Fruit fly (Drosophila melanogaster) whole organism, embryonic: ENCODE measurements around the gene CG14971.

Experiments
- B-H1 ChIP-seq: fragments of 200-800 bp; sonication (Bioruptor generic); IDR thresholded peaks from 3 replicates; pipeline ENCODE4 v1.3.6; 2022; ENCODE audit warnings: missing biosample characterization, missing genetic modification characterization
- CG10147 ChIP-seq: fragments of 200-800 bp; sonication (Bioruptor generic); optimal IDR thresholded peaks from 2 replicates; lab custom pipeline; 2019; ENCODE audit warnings: missing biosample characterization, mild to moderate bottlenecking, missing genetic modification characterization, moderate library complexity
- CG1024 ChIP-seq: fragments of 200-800 bp; sonication (Bioruptor generic); IDR thresholded peaks from 2 replicates; pipeline ENCODE4 v1.3.6; 2022; ENCODE audit warnings: missing biosample characterization, missing genetic modification characterization
- CG10267 ChIP-seq: fragments of 200-800 bp; sonication (Bioruptor generic); optimal IDR thresholded peaks from 2 replicates; lab custom pipeline; 2018; ENCODE audit warnings: missing biosample characterization, mild to moderate bottlenecking, missing genetic modification characterization, moderate library complexity
- CG10959 ChIP-seq: fragments of 200-800 bp; sonication (Bioruptor generic); IDR thresholded peaks from 2 replicates; pipeline ENCODE4 v1.3.6; 2022; ENCODE audit warnings: missing biosample characterization, missing genetic modification characterization
- CG12942 ChIP-seq: fragments of 200-800 bp; sonication (Bioruptor generic); optimal IDR thresholded peaks from 3 replicates; lab custom pipeline; 2016; ENCODE audit warnings: missing biosample characterization, missing genetic modification characterization
- CG16815 ChIP-seq: fragments of 200-800 bp; sonication (Bioruptor generic); optimal IDR thresholded peaks from 3 replicates; lab custom pipeline; 2017; ENCODE audit warnings: missing biosample characterization, mild to moderate bottlenecking, missing genetic modification characterization
- CG16863 ChIP-seq: fragments of 200-800 bp; sonication (Bioruptor generic); optimal IDR thresholded peaks from 3 replicates; lab custom pipeline; 2016; ENCODE audit warnings: missing biosample characterization, missing genetic modification characterization
- CG17829 ChIP-seq: fragments of 200-800 bp; optimal IDR thresholded peaks from 2 replicates; lab custom pipeline; 2019; ENCODE audit warnings: missing biosample characterization, mild to moderate bottlenecking, missing genetic modification characterization, moderate library complexity
- CG2202 ChIP-seq: fragments of 200-800 bp; sonication (Bioruptor generic); optimal IDR thresholded peaks from 2 replicates; lab custom pipeline; 2018; ENCODE audit warnings: missing biosample characterization, mild to moderate bottlenecking, missing genetic modification characterization
- CG4730 ChIP-seq: fragments of 200-800 bp; sonication (Bioruptor generic); IDR thresholded peaks from 2 replicates; pipeline ENCODE4 v1.3.6; 2022; ENCODE audit warnings: missing biosample characterization, missing genetic modification characterization
- CG7928 ChIP-seq: fragments of 200-800 bp; sonication (Bioruptor generic); optimal IDR thresholded peaks from 2 replicates; lab custom pipeline; 2017; ENCODE audit warnings: missing biosample characterization, mild to moderate bottlenecking, missing genetic modification characterization
- CHES-1-like ChIP-seq: fragments of 200-800 bp; sonication (Bioruptor generic); optimal IDR thresholded peaks from 2 replicates; lab custom pipeline; 2016; ENCODE audit warnings: missing biosample characterization, missing genetic modification characterization
- Eip74EF ChIP-seq, 2 experiments: fragments of 200-800 bp in 1 of 2; fragments of >200 bp in 1 of 2; sonication (Bioruptor generic) in 1 of 2; optimal IDR thresholded peaks; 2 replicates each; lab custom pipeline; 2017 to 2019; ENCODE audit warnings: missing biosample characterization in 2 of 2, missing genetic modification characterization in 2 of 2, mild to moderate bottlenecking in 1 of 2, moderate library complexity in 1 of 2
- Fer2 ChIP-seq: fragments of 200-800 bp; sonication (Bioruptor generic); optimal IDR thresholded peaks from 2 replicates; lab custom pipeline; 2018; ENCODE audit warnings: missing biosample characterization, mild to moderate bottlenecking, missing genetic modification characterization, moderate library complexity
- H15 ChIP-seq: fragments of 200-800 bp; sonication (Bioruptor generic); IDR thresholded peaks from 3 replicates; pipeline ENCODE4 v1.3.6; 2022; ENCODE audit warnings: missing biosample characterization, missing genetic modification characterization
- HLH3B ChIP-seq: fragments of 200-800 bp; sonication (Bioruptor generic); IDR thresholded peaks from 2 replicates; pipeline ENCODE4 v1.3.6; 2022; ENCODE audit warnings: missing biosample characterization, missing genetic modification characterization
- Hr3 ChIP-seq: fragments of 200-800 bp; sonication (Bioruptor generic); optimal IDR thresholded peaks from 3 replicates; lab custom pipeline; 2016; ENCODE audit warnings: missing biosample characterization, missing genetic modification characterization
- Meics ChIP-seq: fragments of 200-800 bp; sonication (Bioruptor generic); optimal IDR thresholded peaks from 2 replicates; lab custom pipeline; 2017; ENCODE audit warnings: missing biosample characterization, mild to moderate bottlenecking, missing genetic modification characterization
- PHDP ChIP-seq: fragments of 200-800 bp; sonication (Bioruptor generic); optimal IDR thresholded peaks from 3 replicates; lab custom pipeline; 2018; ENCODE audit warnings: missing biosample characterization, mild to moderate bottlenecking, missing genetic modification characterization, moderate library complexity
- Rx ChIP-seq: fragments of 200-800 bp; sonication (Bioruptor generic); IDR thresholded peaks from 2 replicates; pipeline ENCODE4 v1.3.6; 2022; ENCODE audit warnings: missing biosample characterization, missing genetic modification characterization
- Sry-δ ChIP-seq: fragments of 200-800 bp; sonication (Bioruptor generic); optimal IDR thresholded peaks from 2 replicates; lab custom pipeline; 2016; ENCODE audit warnings: missing biosample characterization, missing genetic modification characterization
- ac ChIP-seq: fragments of 200-800 bp; sonication (Bioruptor generic); optimal IDR thresholded peaks from 3 replicates; lab custom pipeline; 2017; ENCODE audit warnings: missing biosample characterization, mild to moderate bottlenecking, missing genetic modification characterization
- amos ChIP-seq: fragments of 200-800 bp; sonication (Bioruptor generic); IDR thresholded peaks from 2 replicates; pipeline ENCODE4 v1.3.6; 2022; ENCODE audit warnings: missing biosample characterization, missing genetic modification characterization; ENCODE audit not compliant: partially characterized antibody
- cato ChIP-seq: fragments of 200-800 bp; sonication (Bioruptor generic); optimal IDR thresholded peaks from 2 replicates; lab custom pipeline; 2016; ENCODE audit warnings: missing biosample characterization, missing genetic modification characterization, borderline replicate concordance
- caup ChIP-seq: fragments of 200-800 bp; sonication (Bioruptor generic); optimal IDR thresholded peaks from 3 replicates; lab custom pipeline; 2017; ENCODE audit warnings: missing biosample characterization, mild to moderate bottlenecking, missing genetic modification characterization, moderate library complexity; ENCODE audit not compliant: severe bottlenecking
- chif ChIP-seq, 2 experiments: fragments of 200-800 bp; sonication (Bioruptor generic); optimal IDR thresholded peaks; 3 replicates each; lab custom pipeline; 2016; ENCODE audit warnings: missing biosample characterization in 2 of 2, missing genetic modification characterization in 2 of 2
- da ChIP-seq: fragments of 200-800 bp; sonication (Bioruptor generic); optimal IDR thresholded peaks from 2 replicates; lab custom pipeline; 2016; ENCODE audit warnings: missing biosample characterization, missing genetic modification characterization
- dati ChIP-seq: fragments of 200-800 bp; sonication (Bioruptor generic); IDR thresholded peaks from 2 replicates; pipeline ENCODE4 v1.3.6; 2022; ENCODE audit warnings: missing biosample characterization, missing genetic modification characterization
- fd64A ChIP-seq: fragments of 200-800 bp; sonication (Bioruptor generic); optimal IDR thresholded peaks from 3 replicates; lab custom pipeline; 2018; ENCODE audit warnings: missing biosample characterization, mild to moderate bottlenecking, missing genetic modification characterization
- grau ChIP-seq: fragments of 200-800 bp; optimal IDR thresholded peaks from 3 replicates; lab custom pipeline; 2019; ENCODE audit warnings: missing biosample characterization, mild to moderate bottlenecking, missing genetic modification characterization, moderate library complexity
- gro ChIP-seq: fragments of 200-800 bp; sonication (Bioruptor generic); optimal IDR thresholded peaks from 2 replicates; lab custom pipeline; 2016; ENCODE audit warnings: missing biosample characterization, missing genetic modification characterization
- ind ChIP-seq: fragments of 200-800 bp; sonication (Bioruptor generic); optimal IDR thresholded peaks from 3 replicates; lab custom pipeline; 2016; ENCODE audit warnings: missing biosample characterization, missing genetic modification characterization
- klu ChIP-seq: fragments of 200-800 bp; sonication (Bioruptor generic); IDR thresholded peaks from 2 replicates; pipeline ENCODE4 v1.3.6; 2022; ENCODE audit warnings: missing biosample characterization, missing genetic modification characterization
- mam ChIP-seq: fragments of 200-800 bp; sonication (Bioruptor generic); optimal IDR thresholded peaks from 3 replicates; lab custom pipeline; 2016; ENCODE audit warnings: missing biosample characterization, missing genetic modification characterization
- nom ChIP-seq: fragments of 200-800 bp; sonication (Bioruptor generic); optimal IDR thresholded peaks from 2 replicates; lab custom pipeline; 2017; ENCODE audit warnings: missing biosample characterization, missing genetic modification characterization, mild to moderate bottlenecking, moderate library complexity, missing genetic modification reagents
- pho ChIP-seq: fragments of 200-800 bp; sonication (Bioruptor generic); optimal IDR thresholded peaks from 2 replicates; lab custom pipeline; 2016; ENCODE audit warnings: missing biosample characterization, missing genetic modification characterization
- pros ChIP-seq: fragments of 200-800 bp; sonication (Bioruptor generic); optimal IDR thresholded peaks from 3 replicates; lab custom pipeline; 2019; ENCODE audit warnings: missing biosample characterization, mild to moderate bottlenecking, missing genetic modification characterization, moderate library complexity
- pum ChIP-seq: fragments of 200-800 bp; sonication (Bioruptor generic); optimal IDR thresholded peaks from 2 replicates; lab custom pipeline; 2016; ENCODE audit warnings: missing biosample characterization, missing genetic modification characterization
- pzg ChIP-seq: fragments of 200-800 bp; sonication (Bioruptor generic); optimal IDR thresholded peaks from 3 replicates; lab custom pipeline; 2018; ENCODE audit warnings: missing biosample characterization, mild to moderate bottlenecking, missing genetic modification characterization, moderate library complexity
- schlank ChIP-seq: fragments of 200-800 bp; sonication (Bioruptor generic); optimal IDR thresholded peaks from 2 replicates; lab custom pipeline; 2018; ENCODE audit warnings: missing biosample characterization, mild to moderate bottlenecking, missing genetic modification characterization
- seq ChIP-seq: fragments of 200-800 bp; sonication (Bioruptor generic); IDR thresholded peaks from 2 replicates; pipeline ENCODE4 v1.3.6; 2022; ENCODE audit warnings: missing biosample characterization, missing genetic modification characterization
- so ChIP-seq: fragments of 200-800 bp; sonication (Bioruptor generic); IDR thresholded peaks from 3 replicates; pipeline ENCODE4 v1.3.6; 2022; ENCODE audit warnings: missing biosample characterization, missing genetic modification characterization
- tna ChIP-seq: fragments of 200-800 bp; sonication (Bioruptor generic); IDR thresholded peaks from 2 replicates; pipeline ENCODE4 v1.3.6; 2022; ENCODE audit warnings: missing biosample characterization, missing genetic modification characterization; ENCODE audit not compliant: partially characterized antibody
- trh ChIP-seq: fragments of 200-800 bp; sonication (Bioruptor generic); optimal IDR thresholded peaks from 2 replicates; lab custom pipeline; 2016; ENCODE audit warnings: missing biosample characterization, missing genetic modification characterization
- ttk ChIP-seq: fragments of 200-800 bp; sonication (Bioruptor generic); IDR thresholded peaks from 2 replicates; pipeline ENCODE4 v2.1.2; 2022; ENCODE audit warnings: missing biosample characterization, missing genetic modification characterization
- unpg ChIP-seq: fragments of 200-800 bp; sonication (Bioruptor generic); optimal IDR thresholded peaks from 3 replicates; lab custom pipeline; 2018; ENCODE audit warnings: missing biosample characterization, mild to moderate bottlenecking, missing genetic modification characterization, moderate library complexity
- zen2 ChIP-seq: fragments of 200-800 bp; sonication (Bioruptor generic); IDR thresholded peaks from 3 replicates; pipeline ENCODE4 v1.3.6; 2022; ENCODE audit warnings: missing biosample characterization, missing genetic modification characterization; ENCODE audit not compliant: partially characterized antibody

The CG14971 gene

dm6 chr3L:3418207-3419086 lies 52.7 kb downstream of the CG14971 start (continued):
- TF ChIP-seq unpg (peak; percentile 59), gro (GFP tag; lab: Kevin White, UChicago) (peak; percentile 80), caup (peak; percentile 86), grau (tag; lab: Kevin White, UChicago) (peak; percentile 63), mam (GFP tag; lab: Kevin White, UChicago) (peak; percentile 64), Meics (GFP tag; lab: Kevin White, UChicago) (peak; percentile 79), zen2 (GFP tag; lab: Robert Waterston, UW) (0 out of 3 replicates have a peak, but pooled peaks have one; percentile 12), ac (GFP tag; lab: Kevin White, UChicago) (no peak), klu (GFP tag; lab: Robert Waterston, UW) (peak; percentile 63), CG2202 (tag; lab: Kevin White, UChicago) (no peak), seq (peak; percentile 56), fd64A (GFP tag; lab: Kevin White, UChicago) (peak; percentile 39), B-H1 (GFP tag; lab: Robert Waterston, UW) (peak; percentile 74), pho (GFP tag; lab: Kevin White, UChicago) (peak; percentile 78), Rx (GFP tag; lab: Robert Waterston, UW) (peak; percentile 75), PHDP (tag; lab: Kevin White, UChicago) (peak; percentile 69), CG4730 (peak; percentile 66), amos (GFP tag; lab: Robert Waterston, UW) (peak; percentile 25; the same call in 1 of the 2 replicates), CG10959 (GFP tag; lab: Robert Waterston, UW) (no peak; the same call in 1 of the 2 replicates), CG16863 (GFP tag; lab: Kevin White, UChicago) (peak; percentile 47), CG16815 (GFP tag; lab: Kevin White, UChicago) (peak; percentile 48), H15 (GFP tag; lab: Robert Waterston, UW) (peak; percentile 70), tna (GFP tag; lab: Robert Waterston, UW) (peak; percentile 63; the same call in 1 of the 2 replicates), Eip74EF (GFP tag; optimal IDR thresholded peaks at IDR 0.05; lab: Kevin White, UChicago) (peak in 1 of 2 experiments; percentile 79), dati (peak; percentile 70; the same call in 1 of the 2 replicates), cato (GFP tag; lab: Kevin White, UChicago) (no peak), so (GFP tag; lab: Robert Waterston, UW) (peak; percentile 83), ttk (GFP tag; lab: Robert Waterston, UW) (peak; percentile 72), CHES-1-like (peak; percentile 69), da (GFP tag; lab: Kevin White, UChicago) (peak; percentile 79), pzg (peak; percentile 19), CG1024 (GFP tag; lab: Robert Waterston, UW) (peak; percentile 62), CG10147 (GFP tag; lab: Kevin White, UChicago) (peak; percentile 52), pros (GFP tag; lab: Kevin White, UChicago) (peak; percentile 14), CG7928 (GFP tag; lab: Kevin White, UChicago) (peak; percentile 51), chif (GFP tag; optimal IDR thresholded peaks at IDR 0.05; lab: Kevin White, UChicago) (peak; percentile 2 to 37), schlank (tag; lab: Kevin White, UChicago) (peak; percentile 44), trh (GFP tag; lab: Kevin White, UChicago) (no peak), Fer2 (tag; lab: Kevin White, UChicago) (peak; percentile 68), CG10267 (tag; lab: Kevin White, UChicago) (peak; percentile 33), Hr3 (peak; percentile 36), HLH3B (GFP tag; lab: Robert Waterston, UW) (peak; percentile 87), CG17829 (tag; lab: Kevin White, UChicago) (peak; percentile 3), nom (GFP tag; lab: Kevin White, UChicago) (peak; percentile 64), ind (GFP tag; lab: Kevin White, UChicago) (peak; percentile 61), pum (GFP tag; lab: Kevin White, UChicago) (peak; percentile 48), CG12942 (GFP tag; lab: Kevin White, UChicago) (peak; percentile 14), Sry-δ (GFP tag; lab: Kevin White, UChicago) (peak; percentile 27)
